Fruit fly (Drosophila melanogaster): Measurements from ENCODE around the gene CG13855.
A peak's percentile ranks its signal among the peaks of the same experiment; 100 is the strongest.

CG13855 gene

dm6 chr3R:22411879-22412587 is 6.3 kb downstream of the CG13855 start (continued):
- TF ChIP-seq mirr (GFP tag; optimal IDR thresholded peaks at IDR 0.05) (peak; percentile 91), E2f2 (GFP tag; IDR thresholded peaks at IDR 0.05) (no peak), pfk (GFP tag; optimal IDR thresholded peaks at IDR 0.05) (peak; percentile 88), exex (tag; optimal IDR thresholded peaks at IDR 0.05) (peak; percentile 91), CG9932 (GFP tag; IDR thresholded peaks at IDR 0.05) (peak; percentile 19; the same call in 1 of the 2 replicates), CG1233 (GFP tag; optimal IDR thresholded peaks at IDR 0.05) (no peak), croc (GFP tag; conservative IDR thresholded peaks at IDR 0.05) (no peak), Ets97D (GFP tag; optimal IDR thresholded peaks at IDR 0.05) (no peak), sug (tag; optimal IDR thresholded peaks at IDR 0.05) (peak; percentile 58), grn (GFP tag; optimal IDR thresholded peaks at IDR 0.05) (peak; percentile 58), CG33557 (GFP tag; optimal IDR thresholded peaks at IDR 0.05) (no peak)

- TF ChIP-seq CG6791 (GFP tag; IDR thresholded peaks at IDR 0.05; ENCODE audit: partially characterized antibody) (peak; percentile 55; the same call in 2 of the 3 replicates), ash1 (GFP tag; optimal IDR thresholded peaks at IDR 0.05) (no peak), CG17186 (GFP tag; optimal IDR thresholded peaks at IDR 0.05) (no peak), Max (GFP tag; optimal IDR thresholded peaks at IDR 0.05) (peak; percentile 98), Hr78 (GFP tag; optimal IDR thresholded peaks at IDR 0.05) (no peak), CG8478 (optimal IDR thresholded peaks at IDR 0.05) (no peak), mam (GFP tag; optimal IDR thresholded peaks at IDR 0.05) (no peak), H2.0 (GFP tag; IDR thresholded peaks at IDR 0.05) (no peak), trem (tag; optimal IDR thresholded peaks at IDR 0.05) (peak; percentile 71), Jarid2 (GFP tag; optimal IDR thresholded peaks at IDR 0.05) (no peak), CG18764 (GFP tag; optimal IDR thresholded peaks at IDR 0.05) (no peak), NC2β (GFP tag; optimal IDR thresholded peaks at IDR 0.05) (peak; percentile 16), Optix (GFP tag; IDR thresholded peaks at IDR 0.05) (no peak), CG15479 (GFP tag; optimal IDR thresholded peaks at IDR 0.05) (peak; percentile 43), CG18599 (GFP tag; optimal IDR thresholded peaks at IDR 0.05) (no peak), ems (GFP tag; optimal IDR thresholded peaks at IDR 0.05) (peak; percentile 26), Bgb (GFP tag; IDR thresholded peaks at IDR 0.05; ENCODE audit: partially characterized antibody) (peak; percentile 42; the same call in 1 of the 2 replicates), Nf-YB (GFP tag; optimal IDR thresholded peaks at IDR 0.05) (peak; percentile 4), gcm (GFP tag; optimal IDR thresholded peaks at IDR 0.05) (peak; percentile 19), tup (GFP tag; optimal IDR thresholded peaks at IDR 0.05) (no peak), ac (GFP tag; optimal IDR thresholded peaks at IDR 0.05) (no peak), Hmr (GFP tag; optimal IDR thresholded peaks at IDR 0.05) (no peak), vvl (GFP tag; IDR thresholded peaks at IDR 0.05) (peak; percentile 44; the same call in 1 of the 2 replicates), CG1602 (GFP tag; optimal IDR thresholded peaks at IDR 0.05) (no peak), CG11398 (GFP tag; optimal IDR thresholded peaks at IDR 0.05) (no peak), CG12071 (GFP tag; optimal IDR thresholded peaks at IDR 0.05) (no peak), eve (GFP tag; optimal IDR thresholded peaks at IDR 0.05) (no peak), CG10543 (GFP tag; optimal IDR thresholded peaks at IDR 0.05) (no peak), Dip3 (GFP tag; optimal IDR thresholded peaks at IDR 0.05) (no peak), dati (GFP tag; IDR thresholded peaks at IDR 0.05) (no peak), CG3838 (GFP tag; optimal IDR thresholded peaks at IDR 0.05) (no peak), Six4 (GFP tag; optimal IDR thresholded peaks at IDR 0.05) (no peak), Dip2 (GFP tag; IDR thresholded peaks at IDR 0.05) (no peak), da (GFP tag; optimal IDR thresholded peaks at IDR 0.05) (no peak), Myb (GFP tag; optimal IDR thresholded peaks at IDR 0.05) (peak; percentile 11), sd (tag; optimal IDR thresholded peaks at IDR 0.05) (peak; percentile 79), Eip74EF (GFP tag; optimal IDR thresholded peaks at IDR 0.05) (no peak), Lhr (GFP tag; optimal IDR thresholded peaks at IDR 0.05) (peak; percentile 45)
Observed at dm6 chr3R:22420911-22421310, 15.2 kb downstream of the CG13855 start, which contains the start of the genes Nop56 and mats. TSS of gene Nop56 (minus strand) at chr3R:22421068. TSS of gene mats (plus strand) at chr3R:22421161.
